Worm (Caenorhabditis elegans) whole organism, young adult: ENCODE results near the gene F54F2.9.

Experiments
- B0019.2 ChIP-seq: fragments of 200-800 bp; sonication (Bioruptor generic); conservative IDR thresholded peaks from 2 replicates; pipeline ENCODE4 v1.3.6; 2022; ENCODE audit warnings: missing genetic modification reagents, missing genetic modification characterization, missing compliant biosample characterization
- D2030.7 ChIP-seq: fragments of 200-800 bp; sonication (Bioruptor generic); IDR thresholded peaks from 2 replicates; pipeline ENCODE4 v1.3.6; 2022; ENCODE audit warnings: missing genetic modification reagents, missing genetic modification characterization, missing compliant biosample characterization
- F10E7.11 ChIP-seq: sonication (generic microtip); optimal IDR thresholded peaks from 2 replicates; lab custom pipeline; 2017; ENCODE audit warnings: mild to moderate bottlenecking, missing genetic modification characterization, moderate library complexity, missing compliant biosample characterization
- F23B12.7 ChIP-seq: sonication (generic microtip); optimal IDR thresholded peaks from 2 replicates; lab custom pipeline; 2017; ENCODE audit warnings: missing genetic modification characterization, mild to moderate bottlenecking, missing compliant biosample characterization, antibody characterized with exemption, moderate library complexity; ENCODE audit not compliant: insufficient read depth
- F37B4.10 ChIP-seq: fragments of 200-800 bp; sonication (Bioruptor generic); IDR thresholded peaks from 2 replicates; pipeline ENCODE4 v1.3.6; 2022; ENCODE audit warnings: missing genetic modification characterization, missing compliant biosample characterization
- F57C9.4 ChIP-seq: sonication (generic microtip); optimal IDR thresholded peaks from 2 replicates; lab custom pipeline; 2017; ENCODE audit warnings: mild to moderate bottlenecking, missing genetic modification characterization, missing compliant biosample characterization
- K12H6.12 ChIP-seq: fragments of 200-800 bp; sonication (Bioruptor generic); optimal IDR thresholded peaks from 2 replicates; lab custom pipeline; 2018; ENCODE audit warnings: mild to moderate bottlenecking, missing genetic modification characterization, missing compliant biosample characterization
- T26A5.8 ChIP-seq: sonication (generic microtip); optimal IDR thresholded peaks from 2 replicates; lab custom pipeline; 2016; ENCODE audit warnings: missing genetic modification characterization, missing compliant biosample characterization
- Y95B8A.8 ChIP-seq: fragments of 200-800 bp; sonication (Bioruptor generic); IDR thresholded peaks from 2 replicates; pipeline ENCODE4 v1.3.6; 2022; ENCODE audit warnings: missing genetic modification reagents, missing genetic modification characterization, missing compliant biosample characterization
- ZK185.1 ChIP-seq: sonication (generic microtip); optimal IDR thresholded peaks from 2 replicates; lab custom pipeline; 2016; ENCODE audit warnings: mild to moderate bottlenecking, missing genetic modification characterization, missing compliant biosample characterization; ENCODE audit not compliant: poor library complexity, severe bottlenecking
- akir-1 ChIP-seq: fragments of 200-800 bp; sonication (Bioruptor generic); optimal IDR thresholded peaks from 2 replicates; lab custom pipeline; 2018; ENCODE audit warnings: mild to moderate bottlenecking, missing genetic modification characterization, moderate library complexity, missing compliant biosample characterization
- ama-1 ChIP-seq, 3 experiments: fragments of 150-350 bp in 1 of 3; sonication (generic microtip) in 2 of 3; optimal IDR thresholded peaks; 2 replicates each; lab custom pipeline; 2014 to 2018; ENCODE audit warnings: missing biosample characterization in 2 of 3, missing genetic modification characterization in 2 of 3, missing genetic modification reagents in 2 of 3
- aptf-2 ChIP-seq: fragments of 200-800 bp; sonication (Bioruptor generic); conservative IDR thresholded peaks from 2 replicates; pipeline ENCODE4 v1.3.6; 2022; ENCODE audit warnings: missing genetic modification reagents, missing genetic modification characterization, missing compliant biosample characterization
- atf-7 ChIP-seq: sonication (generic microtip); optimal IDR thresholded peaks from 2 replicates; lab custom pipeline; 2017; ENCODE audit warnings: mild to moderate bottlenecking, missing genetic modification characterization, missing compliant biosample characterization
- attf-3 ChIP-seq: fragments of 200-800 bp; sonication (Bioruptor generic); conservative IDR thresholded peaks from 2 replicates; pipeline ENCODE4 v1.3.6; 2022; ENCODE audit warnings: missing genetic modification reagents, missing genetic modification characterization, missing compliant biosample characterization
- attf-6 ChIP-seq: fragments of 200-800 bp; sonication (Bioruptor generic); IDR thresholded peaks from 2 replicates; pipeline ENCODE4 v1.3.6; 2022; ENCODE audit warnings: missing genetic modification reagents, missing genetic modification characterization, missing compliant biosample characterization
- bed-1 ChIP-seq: fragments of 200-800 bp; sonication (Bioruptor generic); IDR thresholded peaks from 2 replicates; pipeline ENCODE4 v1.3.6; 2022; ENCODE audit warnings: missing genetic modification reagents, missing genetic modification characterization, missing compliant biosample characterization
- bed-2 ChIP-seq: fragments of 200-800 bp; sonication (Bioruptor generic); IDR thresholded peaks from 2 replicates; pipeline ENCODE4 v1.3.6; 2022; ENCODE audit warnings: missing genetic modification reagents, missing genetic modification characterization, missing compliant biosample characterization
- ccch-3 ChIP-seq: fragments of 200-800 bp; sonication (Bioruptor generic); optimal IDR thresholded peaks from 2 replicates; lab custom pipeline; 2018; ENCODE audit warnings: mild to moderate bottlenecking, missing genetic modification characterization, missing compliant biosample characterization
- cebp-1 ChIP-seq, 2 experiments: fragments of 200-800 bp in 1 of 2; sonication (Bioruptor generic) in 1 of 2; sonication (generic microtip) in 1 of 2; IDR thresholded peaks in 1 of 2; optimal IDR thresholded peaks in 1 of 2; 2 replicates each; pipeline versions ENCODE4 v1.3.6 to Lab custom; 2017 to 2022; ENCODE audit warnings: missing compliant biosample characterization in 2 of 2, missing genetic modification characterization in 2 of 2, mild to moderate bottlenecking in 1 of 2, missing genetic modification reagents in 1 of 2, moderate library complexity in 1 of 2
- ceh-100 ChIP-seq: fragments of 200-800 bp; sonication (Bioruptor generic); IDR thresholded peaks from 2 replicates; pipeline ENCODE4 v1.3.6; 2022; ENCODE audit warnings: missing genetic modification reagents, missing genetic modification characterization, missing compliant biosample characterization
- ceh-79 ChIP-seq: sonication (generic microtip); optimal IDR thresholded peaks from 2 replicates; lab custom pipeline; 2017; ENCODE audit warnings: mild to moderate bottlenecking, missing genetic modification characterization, missing compliant biosample characterization
- chd-7 ChIP-seq: sonication (generic microtip); optimal IDR thresholded peaks from 2 replicates; lab custom pipeline; 2016; ENCODE audit warnings: mild to moderate bottlenecking, missing genetic modification characterization, moderate library complexity, missing compliant biosample characterization
- die-1 ChIP-seq: sonication (generic microtip); optimal IDR thresholded peaks from 2 replicates; lab custom pipeline; 2016; ENCODE audit warnings: missing genotype, mild to moderate bottlenecking, missing genetic modification characterization, missing compliant biosample characterization
- dox-1 ChIP-seq: fragments of 200-800 bp; sonication (Bioruptor generic); IDR thresholded peaks from 2 replicates; pipeline ENCODE4 v1.3.6; 2022; ENCODE audit warnings: missing genetic modification reagents, missing genetic modification characterization, missing compliant biosample characterization
- gei-17 ChIP-seq: fragments of 200-800 bp; sonication (Bioruptor generic); optimal IDR thresholded peaks from 2 replicates; lab custom pipeline; 2018; ENCODE audit warnings: mild to moderate bottlenecking, missing genetic modification characterization, missing compliant biosample characterization
- hsf-1 ChIP-seq: fragments of 200-800 bp; sonication (Bioruptor generic); IDR thresholded peaks from 2 replicates; pipeline ENCODE4 v1.3.6; 2022; ENCODE audit warnings: missing genetic modification reagents, missing genetic modification characterization, missing compliant biosample characterization
- lin-40 ChIP-seq: sonication (generic microtip); optimal IDR thresholded peaks from 2 replicates; lab custom pipeline; 2016; ENCODE audit warnings: missing genetic modification characterization, mild to moderate bottlenecking, missing compliant biosample characterization, missing genotype, missing genetic modification reagents
- lir-1 ChIP-seq: fragments of 200-800 bp; sonication (Bioruptor generic); conservative IDR thresholded peaks from 2 replicates; pipeline ENCODE4 v1.3.6; 2022; ENCODE audit warnings: missing genetic modification reagents, missing genetic modification characterization, missing compliant biosample characterization
- madf-6 ChIP-seq: fragments of 200-800 bp; sonication (Bioruptor generic); IDR thresholded peaks from 2 replicates; pipeline ENCODE4 v1.3.6; 2022; ENCODE audit warnings: missing genetic modification reagents, missing genetic modification characterization, missing compliant biosample characterization
- madf-8 ChIP-seq: fragments of 200-800 bp; sonication (Bioruptor generic); conservative IDR thresholded peaks from 2 replicates; pipeline ENCODE4 v1.3.6; 2022; ENCODE audit warnings: missing genetic modification reagents, missing genetic modification characterization, missing compliant biosample characterization
- mes-4 ChIP-seq: sonication (generic microtip); optimal IDR thresholded peaks from 2 replicates; lab custom pipeline; 2016; ENCODE audit warnings: missing genotype, missing genetic modification characterization, missing compliant biosample characterization
- mxl-1 ChIP-seq: sonication (generic microtip); optimal IDR thresholded peaks from 2 replicates; lab custom pipeline; 2016; ENCODE audit warnings: missing genetic modification characterization, missing compliant biosample characterization
- nfya-1 ChIP-seq: sonication (generic microtip); optimal IDR thresholded peaks from 2 replicates; lab custom pipeline; 2017; ENCODE audit warnings: antibody characterized with exemption, missing compliant biosample characterization, missing genetic modification characterization, borderline replicate concordance; ENCODE audit not compliant: insufficient read depth
- nfya-2 ChIP-seq: fragments of 200-800 bp; sonication (Bioruptor generic); IDR thresholded peaks from 2 replicates; pipeline ENCODE4 v1.3.6; 2022; ENCODE audit warnings: missing genetic modification reagents, missing genetic modification characterization, missing compliant biosample characterization
- nhr-179 ChIP-seq: sonication (generic microtip); optimal IDR thresholded peaks from 2 replicates; lab custom pipeline; 2016; ENCODE audit warnings: mild to moderate bottlenecking, missing genetic modification characterization, missing compliant biosample characterization
- nhr-90 ChIP-seq: sonication (generic microtip); optimal IDR thresholded peaks from 2 replicates; lab custom pipeline; 2016; ENCODE audit warnings: missing genotype, mild to moderate bottlenecking, missing genetic modification characterization, missing compliant biosample characterization
- rec-8 ChIP-seq, 2 experiments: sonication (generic microtip); optimal IDR thresholded peaks; 2 replicates each; lab custom pipeline; 2016; ENCODE audit warnings: mild to moderate bottlenecking in 2 of 2, missing genetic modification characterization in 2 of 2, missing genetic modification reagents in 2 of 2, missing genotype in 2 of 2, missing biosample characterization in 1 of 2, missing compliant biosample characterization in 1 of 2, moderate library complexity in 1 of 2
- snpc-3.4 ChIP-seq: sonication (generic microtip); optimal IDR thresholded peaks from 2 replicates; lab custom pipeline; 2017; ENCODE audit warnings: missing genetic modification characterization, mild to moderate bottlenecking, missing compliant biosample characterization, antibody characterized with exemption, moderate library complexity, missing genotype, missing genetic modification reagents
- tbp1 ChIP-seq: fragments of 200-800 bp; sonication (Bioruptor generic); optimal IDR thresholded peaks from 2 replicates; lab custom pipeline; 2018; ENCODE audit warnings: mild to moderate bottlenecking, missing genetic modification characterization, missing compliant biosample characterization
- tbx-9 ChIP-seq: sonication (generic microtip); optimal IDR thresholded peaks from 2 replicates; lab custom pipeline; 2016; ENCODE audit warnings: borderline replicate concordance, missing genetic modification characterization, inconsistent platforms, missing compliant biosample characterization
- unc-130 ChIP-seq: sonication (generic microtip); optimal IDR thresholded peaks from 2 replicates; lab custom pipeline; 2016; ENCODE audit warnings: missing genetic modification reagents, missing genetic modification characterization, missing compliant biosample characterization
- unc-62 ChIP-seq: fragments of 150-350 bp; optimal IDR thresholded peaks from 2 replicates; lab custom pipeline; 2014; ENCODE audit warnings: missing biosample characterization, missing genetic modification reagents, missing genetic modification characterization
- zim-3 ChIP-seq: sonication (generic microtip); optimal IDR thresholded peaks from 2 replicates; lab custom pipeline; 2017; ENCODE audit warnings: mild to moderate bottlenecking, missing genetic modification characterization, moderate library complexity, missing compliant biosample characterization
- ztf-28 ChIP-seq: fragments of 200-800 bp; sonication (Bioruptor generic); IDR thresholded peaks from 2 replicates; pipeline ENCODE4 v1.3.6; 2022; ENCODE audit warnings: missing genetic modification reagents, missing genetic modification characterization, missing compliant biosample characterization

F54F2.9 gene

DNA sequence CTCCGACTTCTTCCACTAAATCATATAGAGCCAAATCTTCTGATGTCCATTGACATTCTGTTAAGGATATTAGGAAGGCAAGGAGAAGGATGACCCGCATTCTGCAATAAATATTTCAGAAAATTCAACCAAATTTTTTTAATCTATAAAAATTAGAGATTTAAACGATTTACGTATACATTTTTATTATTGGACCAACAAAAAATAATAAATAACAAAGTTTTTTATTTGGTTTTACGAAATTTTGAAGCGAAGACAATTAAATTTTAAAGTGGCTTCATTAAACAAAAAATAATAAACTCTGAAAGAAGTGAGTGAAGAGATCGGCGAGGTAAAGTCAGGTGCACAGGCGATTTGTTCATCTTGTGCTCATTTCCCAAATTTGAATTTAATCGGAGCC is at the start of gene F54F2.9:
TSS of gene F54F2.9 (minus strand) at position 101 of the 400 bp plus-strand sequence.
- no peak for TF ChIP-seq ceh-79 (tag; lab: Kevin White, UChicago)
- TF ChIP-seq tbx-9: no peak
- TF ChIP-seq attf-3 (GFP tag; lab: Robert Waterston, UW): no peak

DNA sequence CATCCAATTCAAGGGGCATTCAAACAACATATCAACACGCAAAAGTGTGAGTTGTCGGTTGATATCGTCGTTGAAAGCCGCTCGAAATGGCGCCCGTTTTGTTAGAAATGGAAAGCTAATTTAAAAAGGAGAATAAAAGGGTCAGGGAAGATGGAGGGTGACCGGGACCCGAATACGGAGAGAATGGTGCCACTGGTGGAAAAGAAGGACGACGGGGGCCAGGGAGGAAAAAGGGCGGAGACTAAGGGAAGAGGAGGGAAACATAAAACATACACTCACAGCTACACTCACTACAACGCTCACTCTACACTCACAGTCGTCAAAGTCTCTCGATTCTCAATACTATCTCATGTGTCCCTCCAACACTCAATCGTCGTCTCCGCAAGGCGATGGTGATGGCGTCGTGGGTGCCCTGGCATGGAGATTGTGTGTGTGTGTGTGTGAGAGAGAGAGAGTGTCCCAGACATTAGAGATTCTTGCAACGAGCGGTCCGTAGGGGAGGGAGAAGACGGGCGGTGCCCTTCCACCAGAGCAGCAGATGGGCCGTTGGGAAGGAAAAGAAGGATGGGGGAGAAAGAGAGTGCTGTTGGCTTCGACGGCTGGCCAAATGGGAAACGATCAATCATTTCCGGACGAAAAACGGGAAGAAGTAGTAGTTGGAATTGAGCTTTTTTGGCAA is 47.1 kb upstream of the F54F2.9 start:
- TF ChIP-seq F37B4.10 (GFP tag; lab: Robert Waterston, UW) (no peak), F57C9.4 (no peak), D2030.7 (GFP tag; lab: Robert Waterston, UW) (no peak), F23B12.7 (no peak), attf-6 (GFP tag; lab: Robert Waterston, UW) (no peak), F10E7.11 (tag; lab: Kevin White, UChicago) (no peak), mes-4 (tag; lab: Kevin White, UChicago) (no peak), lin-40 (tag; lab: Kevin White, UChicago) (peak; percentile 68), lir-1 (peak; percentile 94), unc-62 (GFP tag; lab: Kevin White, UChicago) (no peak), ama-1 (optimal IDR thresholded peaks at IDR 0.05; lab: Kevin White, UChicago) (peak; percentile 73), ama-1 (GFP tag; optimal IDR thresholded peaks at IDR 0.05; lab: Kevin White, UChicago) (no peak), aptf-2 (GFP tag; lab: Robert Waterston, UW) (0 out of 2 replicates have a peak, but pooled peaks have one; percentile 37), akir-1 (no peak), cebp-1 (GFP tag; IDR thresholded peaks at IDR 0.05; lab: Robert Waterston, UW) (no peak), cebp-1 (tag; optimal IDR thresholded peaks at IDR 0.05; lab: Kevin White, UChicago) (peak; percentile 71), nhr-90 (tag; lab: Kevin White, UChicago) (no peak), nfya-1 (tag; lab: Kevin White, UChicago) (no peak), bed-1 (GFP tag; lab: Robert Waterston, UW) (no peak), ccch-3 (GFP tag; lab: Kevin White, UChicago) (no peak), dox-1 (peak; percentile 61; the same call in 1 of the 2 replicates), madf-8 (GFP tag; lab: Robert Waterston, UW) (no peak), mxl-1 (no peak), unc-130 (no peak), K12H6.12 (tag; lab: Kevin White, UChicago) (peak; percentile 83), atf-7 (tag; lab: Kevin White, UChicago) (no peak), ZK185.1 (tag; lab: Kevin White, UChicago) (peak; percentile 68), tbp1 (GFP tag; lab: Kevin White, UChicago) (peak; percentile 8), chd-7 (peak; percentile 76), ceh-100 (GFP tag; lab: Robert Waterston, UW) (no peak), die-1 (tag; lab: Kevin White, UChicago) (peak; percentile 15), snpc-3.4 (no peak), bed-2 (GFP tag; lab: Robert Waterston, UW) (no peak), zim-3 (tag; lab: Kevin White, UChicago) (no peak), B0019.2 (GFP tag; lab: Robert Waterston, UW) (no peak), T26A5.8 (no peak), madf-6 (GFP tag; lab: Robert Waterston, UW) (no peak), gei-17 (no peak), rec-8 (tag; optimal IDR thresholded peaks at IDR 0.05; lab: Kevin White, UChicago) (no peak), tbx-9 (no peak), hsf-1 (no peak), nhr-179 (tag; lab: Kevin White, UChicago) (no peak), nfya-2 (GFP tag; lab: Robert Waterston, UW) (no peak), ztf-28 (GFP tag; lab: Robert Waterston, UW) (no peak), Y95B8A.8 (no peak)
